Worm (Caenorhabditis elegans): ENCODE data around the gene str-149.

The str-149 gene

ce11 chrV:16550680-16551079, 22.6 kb upstream of the str-149 start, which contains the start of gene srbc-65:
srbc-65 (plus strand) TSS chrV:16550980.
- TF ChIP-seq Y55F3AM.14 (GFP tag; optimal IDR thresholded peaks at IDR 0.05) (no peak), mdl-1 (tag; optimal IDR thresholded peaks at IDR 0.05) (no peak), sma-9 (GFP tag; optimal IDR thresholded peaks at IDR 0.05) (no peak), sma-9 (tag; optimal IDR thresholded peaks at IDR 0.05) (no peak), ztf-4 (tag; optimal IDR thresholded peaks at IDR 0.05) (no peak), gmeb-1 (tag; optimal IDR thresholded peaks at IDR 0.05) (no peak), C34F6.9 (tag; optimal IDR thresholded peaks at IDR 0.05) (no peak), nhr-21 (tag; optimal IDR thresholded peaks at IDR 0.05) (no peak), mbf-1 (tag; optimal IDR thresholded peaks at IDR 0.05) (no peak), sem-4 (tag; optimal IDR thresholded peaks at IDR 0.05) (no peak), mab-5 (tag; optimal IDR thresholded peaks at IDR 0.05) (no peak), nhr-77 (tag; optimal IDR thresholded peaks at IDR 0.05) (no peak)

- no peak for TF ChIP-seq nhr-77 (tag; optimal IDR thresholded peaks at IDR 0.05)
- no peak for TF ChIP-seq lin-11 (tag; optimal IDR thresholded peaks at IDR 0.05)
- no peak for TF ChIP-seq Y55F3AM.14 (GFP tag; optimal IDR thresholded peaks at IDR 0.05)
- TF ChIP-seq egl-27 (tag; optimal IDR thresholded peaks at IDR 0.05) = no peak
- no peak for TF ChIP-seq peb-1 (tag; optimal IDR thresholded peaks at IDR 0.05)
- no peak for TF ChIP-seq lin-39 (tag; optimal IDR thresholded peaks at IDR 0.05)
- TF ChIP-seq F13H6.1 (tag; optimal IDR thresholded peaks at IDR 0.05) = no peak
- no peak for TF ChIP-seq crh-2 (tag; optimal IDR thresholded peaks at IDR 0.05)
- TF ChIP-seq unc-39 (tag; optimal IDR thresholded peaks at IDR 0.05) = no peak
- TF ChIP-seq alr-1 (tag; optimal IDR thresholded peaks at IDR 0.05) = no peak
- TF ChIP-seq sma-3 (GFP tag; optimal IDR thresholded peaks at IDR 0.05) = no peak
- no peak for TF ChIP-seq ztf-4 (tag; optimal IDR thresholded peaks at IDR 0.05)
These were observed 20.3 kb upstream of the str-149 start, which contains the start of gene Y32B12B.4 for ce11 chrV:16552929-16553328. Y32B12B.4 (plus strand) TSS chrV:16553327.

- TF ChIP-seq R02D3.7 (tag; optimal IDR thresholded peaks at IDR 0.05) = no peak
- no peak for TF ChIP-seq nhr-12 (tag; optimal IDR thresholded peaks at IDR 0.05)
- TF ChIP-seq skn-1 (tag; optimal IDR thresholded peaks at IDR 0.05) = no peak
- TF ChIP-seq mdl-1 (tag; optimal IDR thresholded peaks at IDR 0.05) = no peak
- TF ChIP-seq ZK546.5 (tag; optimal IDR thresholded peaks at IDR 0.05) = no peak
- TF ChIP-seq mab-5 (tag; optimal IDR thresholded peaks at IDR 0.05) = no peak
- TF ChIP-seq elt-1 (tag; optimal IDR thresholded peaks at IDR 0.05) = no peak
- TF ChIP-seq nhr-11 (tag; optimal IDR thresholded peaks at IDR 0.05) = no peak
- TF ChIP-seq aly-2 (tag; optimal IDR thresholded peaks at IDR 0.05) = no peak
- TF ChIP-seq nhr-21 (tag; optimal IDR thresholded peaks at IDR 0.05) = no peak
- no peak for TF ChIP-seq crh-2 (tag; optimal IDR thresholded peaks at IDR 0.05)
- TF ChIP-seq nhr-23 (tag; optimal IDR thresholded peaks at IDR 0.05) = no peak
- TF ChIP-seq Y55F3AM.14 (GFP tag; optimal IDR thresholded peaks at IDR 0.05) = no peak
- TF ChIP-seq peb-1 (tag; optimal IDR thresholded peaks at IDR 0.05) = no peak
These were observed 7.6 kb upstream of the str-149 start, which contains the start of gene sru-45 for ce11 chrV:16565639-16566038. sru-45 (plus strand) TSS chrV:16565939.

- TF ChIP-seq lin-13 (GFP tag; optimal IDR thresholded peaks at IDR 0.05) (no peak), skn-1 (tag; optimal IDR thresholded peaks at IDR 0.05) (no peak), ztf-1 (GFP tag; conservative IDR thresholded peaks at IDR 0.05) (no peak), nhr-77 (tag; optimal IDR thresholded peaks at IDR 0.05) (no peak), C34F6.9 (tag; optimal IDR thresholded peaks at IDR 0.05) (no peak), peb-1 (tag; optimal IDR thresholded peaks at IDR 0.05) (no peak), F13H6.1 (tag; optimal IDR thresholded peaks at IDR 0.05) (no peak), mdl-1 (tag; optimal IDR thresholded peaks at IDR 0.05) (no peak), elt-1 (tag; optimal IDR thresholded peaks at IDR 0.05) (no peak), snpc-4 (tag; optimal IDR thresholded peaks at IDR 0.05) (no peak), gmeb-1 (tag; optimal IDR thresholded peaks at IDR 0.05) (no peak), nhr-21 (tag; optimal IDR thresholded peaks at IDR 0.05) (no peak), unc-39 (tag; optimal IDR thresholded peaks at IDR 0.05) (no peak), sma-9 (GFP tag; optimal IDR thresholded peaks at IDR 0.05) (no peak), sma-9 (tag; optimal IDR thresholded peaks at IDR 0.05) (no peak)
These were observed 5.2 kb upstream of the str-149 start for ce11 chrV:16568056-16568455.

ce11 chrV:16570697-16571096, 2.6 kb upstream of the str-149 start, which contains the start of gene nhr-233:
nhr-233 (minus strand) TSS chrV:16570797.
- TF ChIP-seq nhr-23 (tag; optimal IDR thresholded peaks at IDR 0.05) (no peak), unc-39 (tag; optimal IDR thresholded peaks at IDR 0.05) (no peak), Y55F3AM.14 (GFP tag; optimal IDR thresholded peaks at IDR 0.05) (no peak), unc-55 (GFP tag; optimal IDR thresholded peaks at IDR 0.05) (no peak), aly-2 (tag; optimal IDR thresholded peaks at IDR 0.05) (no peak), blmp-1 (tag; optimal IDR thresholded peaks at IDR 0.05; ENCODE audit: insufficient read depth) (no peak), snpc-4 (tag; optimal IDR thresholded peaks at IDR 0.05) (no peak), nhr-6 (tag; optimal IDR thresholded peaks at IDR 0.05) (no peak), nhr-77 (tag; optimal IDR thresholded peaks at IDR 0.05) (no peak), nhr-129 (tag; optimal IDR thresholded peaks at IDR 0.05) (no peak)
